Worm (Caenorhabditis elegans): ENCODE measurements around the gene T01G5.6.
"Not testable (repeated sequence)": the region's sequence is repeated elsewhere in the genome, so short reads cannot be mapped to it uniquely, and the experiment has no call there.

The T01G5.6 gene

ce11 chrV:15105893-15106598 is 7.8 kb downstream of the T01G5.6 start, which contains the start of gene C01G10.14:
C01G10.14 (minus strand) TSS chrV:15105943.
- TF ChIP-seq ceh-88 (GFP tag; IDR thresholded peaks at IDR 0.05); snpc-4 (tag; optimal IDR thresholded peaks at IDR 0.05); ztf-11 (tag; optimal IDR thresholded peaks at IDR 0.05): not testable (repeated sequence)

ce11 chrV:15099447-15099846 is 14.4 kb downstream of the T01G5.6 start, which contains the start of gene C01G10.1:
C01G10.1 (plus strand) TSS chrV:15099747.
- no peak for TF ChIP-seq dpl-1 (GFP tag; optimal IDR thresholded peaks at IDR 0.05)
- no peak for TF ChIP-seq lin-39 (tag; optimal IDR thresholded peaks at IDR 0.05)
- no peak for TF ChIP-seq nhr-19 (GFP tag; conservative IDR thresholded peaks at IDR 0.05)
- no peak for TF ChIP-seq snpc-4 (tag; optimal IDR thresholded peaks at IDR 0.05)

- no peak for TF ChIP-seq mef-2 (tag; optimal IDR thresholded peaks at IDR 0.05)
- no peak for TF ChIP-seq ceh-82 (tag; optimal IDR thresholded peaks at IDR 0.05)
- no peak for TF ChIP-seq fos-1 (tag; optimal IDR thresholded peaks at IDR 0.05)
- no peak for TF ChIP-seq nhr-20 (tag; optimal IDR thresholded peaks at IDR 0.05)
Observed at ce11 chrV:15094749-15095148, 19.1 kb downstream of the T01G5.6 start, which contains the start of gene srx-78. srx-78 (plus strand) TSS chrV:15095049.

- TF ChIP-seq aha-1 (tag; optimal IDR thresholded peaks at IDR 0.05) (no peak), hpl-2 (GFP tag; optimal IDR thresholded peaks at IDR 0.05) (no peak), Y116A8C.19 (tag; optimal IDR thresholded peaks at IDR 0.05; ENCODE audit: borderline replicate concordance) (no peak), unc-86 (tag; optimal IDR thresholded peaks at IDR 0.05) (no peak), ama-1 (optimal IDR thresholded peaks at IDR 0.05) (no peak), nhr-77 (tag; optimal IDR thresholded peaks at IDR 0.05) (peak; percentile 14), lin-13 (GFP tag; optimal IDR thresholded peaks at IDR 0.05) (no peak), zag-1 (tag; optimal IDR thresholded peaks at IDR 0.05) (no peak), ceh-8 (GFP tag; optimal IDR thresholded peaks at IDR 0.05) (no peak)
Observed at ce11 chrV:15092666-15093065, 21.2 kb downstream of the T01G5.6 start, which contains the start of gene txt-12. txt-12 (plus strand) TSS chrV:15092966.

- TF ChIP-seq ets-5 (GFP tag; IDR thresholded peaks at IDR 0.05) = no peak
- no peak for TF ChIP-seq unc-98 (GFP tag; IDR thresholded peaks at IDR 0.05)
- TF ChIP-seq nhr-237 (tag; optimal IDR thresholded peaks at IDR 0.05) = no peak
- no peak for TF ChIP-seq nhr-12 (tag; optimal IDR thresholded peaks at IDR 0.05)
- TF ChIP-seq pag-3 (tag; optimal IDR thresholded peaks at IDR 0.05; ENCODE audit: borderline replicate concordance, insufficient read depth) = no peak
- TF ChIP-seq dpl-1 (GFP tag; optimal IDR thresholded peaks at IDR 0.05) = no peak
- TF ChIP-seq unc-30 (tag; optimal IDR thresholded peaks at IDR 0.05) = no peak
- TF ChIP-seq blmp-1 (tag; optimal IDR thresholded peaks at IDR 0.05) = no peak
Observed at ce11 chrV:15090457-15090856, 23.4 kb downstream of the T01G5.6 start, which contains the start of gene C01G10.17. C01G10.17 (plus strand) TSS chrV:15090757.

ce11 chrV:15089438-15089837 is 24.5 kb downstream of the T01G5.6 start, which contains the start of the genes C01G10.5 and C01G10.4:
C01G10.5 (minus strand) TSS chrV:15089538.
C01G10.4 (plus strand) TSS chrV:15089740.
- TF ChIP-seq efl-1 (optimal IDR thresholded peaks at IDR 0.05) (no peak), efl-1 (GFP tag; optimal IDR thresholded peaks at IDR 0.05 in 1 of 2) (peak in 1 of 2 experiments; percentile 13), nhr-77 (tag; optimal IDR thresholded peaks at IDR 0.05) (no peak), F16B12.6 (tag; optimal IDR thresholded peaks at IDR 0.05) (no peak), pax-3 (tag; optimal IDR thresholded peaks at IDR 0.05) (no peak), elt-3 (tag; optimal IDR thresholded peaks at IDR 0.05) (no peak), ces-1 (GFP tag; optimal IDR thresholded peaks at IDR 0.05) (no peak), fkh-4 (tag; optimal IDR thresholded peaks at IDR 0.05; ENCODE audit: borderline replicate concordance) (no peak)

Data from whole organism, L1 larva.